Fruit fly (Drosophila melanogaster) whole organism, embryonic: ENCODE data around the gene yellow-e3.

Experiments
- ATbp ChIP-seq: fragments of 200-800 bp; sonication (Bioruptor generic); optimal IDR thresholded peaks from 2 replicates; lab custom pipeline; 2017; ENCODE audit warnings: missing biosample characterization, mild to moderate bottlenecking, missing genetic modification characterization, missing genetic modification reagents
- Atf-2 ChIP-seq: fragments of 200-800 bp; sonication (Bioruptor generic); optimal IDR thresholded peaks from 2 replicates; lab custom pipeline; 2016; ENCODE audit warnings: missing biosample characterization, missing genetic modification characterization
- C15 ChIP-seq: fragments of 200-800 bp; sonication (Bioruptor generic); IDR thresholded peaks from 3 replicates; pipeline ENCODE4 v1.3.6; 2022; ENCODE audit warnings: missing biosample characterization, missing genetic modification characterization
- CG11085 ChIP-seq: fragments of 200-800 bp; sonication (Bioruptor generic); IDR thresholded peaks from 2 replicates; pipeline ENCODE4 v1.3.6; 2022; ENCODE audit warnings: missing biosample characterization, missing genetic modification characterization
- CG11456 ChIP-seq: fragments of 200-800 bp; sonication (Bioruptor generic); IDR thresholded peaks from 3 replicates; pipeline ENCODE4 v1.3.6; 2022; ENCODE audit warnings: missing biosample characterization, missing genetic modification characterization
- CG12219 ChIP-seq: fragments of 200-800 bp; sonication (Bioruptor generic); optimal IDR thresholded peaks from 3 replicates; lab custom pipeline; 2018; ENCODE audit warnings: missing biosample characterization, mild to moderate bottlenecking, missing genetic modification characterization
- CG12769 ChIP-seq: fragments of 200-800 bp; sonication (Bioruptor generic); optimal IDR thresholded peaks from 2 replicates; lab custom pipeline; 2019; ENCODE audit warnings: missing biosample characterization, mild to moderate bottlenecking, missing genetic modification characterization, moderate library complexity
- CG12942 ChIP-seq: fragments of 200-800 bp; sonication (Bioruptor generic); optimal IDR thresholded peaks from 3 replicates; lab custom pipeline; 2016; ENCODE audit warnings: missing biosample characterization, missing genetic modification characterization
- CG13296 ChIP-seq: fragments of 200-800 bp; sonication (Bioruptor generic); optimal IDR thresholded peaks from 3 replicates; lab custom pipeline; 2018; ENCODE audit warnings: missing biosample characterization, mild to moderate bottlenecking, missing genetic modification characterization
- CG15514 ChIP-seq: fragments of 200-800 bp; sonication (Bioruptor generic); optimal IDR thresholded peaks from 3 replicates; lab custom pipeline; 2017; ENCODE audit warnings: missing biosample characterization, missing genetic modification characterization, mild to moderate bottlenecking, moderate library complexity, missing genetic modification reagents
- CG16779 ChIP-seq: fragments of 200-800 bp; sonication (Bioruptor generic); IDR thresholded peaks from 2 replicates; pipeline ENCODE4 v1.3.6; 2022; ENCODE audit warnings: missing biosample characterization, missing genetic modification characterization
- CG17186 ChIP-seq: fragments of 200-800 bp; sonication (Bioruptor generic); optimal IDR thresholded peaks from 3 replicates; lab custom pipeline; 2017; ENCODE audit warnings: missing biosample characterization, missing genetic modification reagents, missing genetic modification characterization
- CG18011 ChIP-seq: fragments of 200-800 bp; sonication (Bioruptor generic); optimal IDR thresholded peaks from 2 replicates; lab custom pipeline; 2017; ENCODE audit warnings: missing biosample characterization, missing genetic modification characterization, mild to moderate bottlenecking, moderate library complexity, missing genotype
- CG1832 ChIP-seq: fragments of 200-800 bp; sonication (Bioruptor generic); optimal IDR thresholded peaks from 2 replicates; lab custom pipeline; 2017; ENCODE audit warnings: missing biosample characterization, mild to moderate bottlenecking, missing genetic modification characterization, inconsistent platforms
- CG4282 ChIP-seq: fragments of 200-800 bp; sonication (Bioruptor generic); optimal IDR thresholded peaks from 2 replicates; lab custom pipeline; 2016; ENCODE audit warnings: missing biosample characterization, missing genetic modification characterization
- CG4617 ChIP-seq: fragments of 200-800 bp; sonication (Bioruptor generic); optimal IDR thresholded peaks from 3 replicates; lab custom pipeline; 2016; ENCODE audit warnings: missing biosample characterization, missing genetic modification characterization, borderline replicate concordance
- CG6654 ChIP-seq: fragments of 200-800 bp; sonication (Bioruptor generic); optimal IDR thresholded peaks from 2 replicates; lab custom pipeline; 2017; ENCODE audit warnings: missing biosample characterization, mild to moderate bottlenecking, missing genetic modification characterization
- CG6689 ChIP-seq: fragments of 200-800 bp; sonication (Bioruptor generic); IDR thresholded peaks from 2 replicates; pipeline ENCODE4 v1.3.6; 2022; ENCODE audit warnings: missing biosample characterization, missing genetic modification characterization
- CG8281 ChIP-seq: fragments of 200-800 bp; sonication (Bioruptor generic); optimal IDR thresholded peaks from 2 replicates; lab custom pipeline; 2018; ENCODE audit warnings: missing biosample characterization, mild to moderate bottlenecking, missing genetic modification characterization, moderate library complexity
- Chrac-16 ChIP-seq: fragments of 200-800 bp; sonication (Bioruptor generic); optimal IDR thresholded peaks from 3 replicates; lab custom pipeline; 2016; ENCODE audit warnings: missing biosample characterization, missing genetic modification characterization
- CoRest ChIP-seq: fragments of 200-800 bp; sonication (Bioruptor generic); optimal IDR thresholded peaks from 3 replicates; lab custom pipeline; 2018; ENCODE audit warnings: missing biosample characterization, mild to moderate bottlenecking, missing genetic modification characterization, moderate library complexity
- Dbx ChIP-seq: fragments of 200-800 bp; sonication (Bioruptor generic); IDR thresholded peaks from 3 replicates; pipeline ENCODE4 v1.3.6; 2022; ENCODE audit warnings: missing biosample characterization, missing genetic modification characterization
- Ets65A ChIP-seq: fragments of 200-800 bp; sonication (Bioruptor generic); peaks from one replicate; lab custom pipeline; 2016; ENCODE audit warnings: missing biosample characterization, missing genetic modification characterization
- Hr51 ChIP-seq, 2 experiments: fragments of 200-800 bp; sonication (Bioruptor generic); optimal IDR thresholded peaks; 2 replicates in 1 of 2; 3 replicates in 1 of 2; lab custom pipeline; 2016 to 2018; ENCODE audit warnings: missing biosample characterization in 2 of 2, missing genetic modification characterization in 2 of 2, mild to moderate bottlenecking in 1 of 2, moderate library complexity in 1 of 2
- MTF-1 ChIP-seq: fragments of 200-800 bp; sonication (Bioruptor generic); optimal IDR thresholded peaks from 2 replicates; lab custom pipeline; 2018; ENCODE audit warnings: missing biosample characterization, mild to moderate bottlenecking, missing genetic modification characterization, borderline replicate concordance
- Nf-YB ChIP-seq: fragments of 200-800 bp; sonication (Bioruptor generic); optimal IDR thresholded peaks from 3 replicates; lab custom pipeline; 2019; ENCODE audit warnings: missing biosample characterization, mild to moderate bottlenecking, missing genetic modification characterization, moderate library complexity
- Oaz ChIP-seq: fragments of 200-800 bp; sonication (Bioruptor generic); IDR thresholded peaks from 2 replicates; pipeline ENCODE4 v1.3.6; 2022; ENCODE audit warnings: missing biosample characterization, missing genetic modification characterization
- PHDP ChIP-seq: fragments of 200-800 bp; sonication (Bioruptor generic); optimal IDR thresholded peaks from 3 replicates; lab custom pipeline; 2018; ENCODE audit warnings: missing biosample characterization, mild to moderate bottlenecking, missing genetic modification characterization, moderate library complexity
- Usf ChIP-seq: fragments of 200-800 bp; sonication (Bioruptor generic); optimal IDR thresholded peaks from 2 replicates; lab custom pipeline; 2017; ENCODE audit warnings: missing genotype, missing biosample characterization, missing genetic modification characterization
- br ChIP-seq: fragments of >200 bp; optimal IDR thresholded peaks from 2 replicates; lab custom pipeline; 2017
- cas ChIP-seq: fragments of 200-800 bp; sonication (Bioruptor generic); IDR thresholded peaks from 2 replicates; pipeline ENCODE4 v1.3.6; 2022; ENCODE audit warnings: missing biosample characterization, missing genetic modification characterization
- cato ChIP-seq: fragments of 200-800 bp; sonication (Bioruptor generic); optimal IDR thresholded peaks from 2 replicates; lab custom pipeline; 2016; ENCODE audit warnings: missing biosample characterization, missing genetic modification characterization, borderline replicate concordance
- ci ChIP-seq: fragments of 200-800 bp; sonication (Bioruptor generic); IDR thresholded peaks from 3 replicates; pipeline ENCODE4 v1.3.6; 2022; ENCODE audit warnings: missing biosample characterization, missing genetic modification characterization
- ewg ChIP-seq: fragments of 200-800 bp; sonication (Bioruptor generic); optimal IDR thresholded peaks from 3 replicates; lab custom pipeline; 2017; ENCODE audit warnings: mild to moderate bottlenecking, missing biosample characterization, missing genetic modification reagents, missing genetic modification characterization
- fru ChIP-seq: fragments of >200 bp; optimal IDR thresholded peaks from 2 replicates; lab custom pipeline; 2017
- gcm ChIP-seq: fragments of 200-800 bp; sonication (Bioruptor generic); optimal IDR thresholded peaks from 2 replicates; lab custom pipeline; 2019; ENCODE audit warnings: missing biosample characterization, mild to moderate bottlenecking, missing genetic modification characterization, moderate library complexity
- grau ChIP-seq: fragments of 200-800 bp; optimal IDR thresholded peaks from 3 replicates; lab custom pipeline; 2019; ENCODE audit warnings: missing biosample characterization, mild to moderate bottlenecking, missing genetic modification characterization, moderate library complexity
- hb ChIP-seq: fragments of 200-800 bp; sonication (Bioruptor generic); IDR thresholded peaks from 3 replicates; pipeline ENCODE4 v1.3.6; 2022; ENCODE audit warnings: missing biosample characterization, missing genetic modification characterization; ENCODE audit not compliant: partially characterized antibody
- hbn ChIP-seq: fragments of 200-800 bp; sonication (Bioruptor generic); IDR thresholded peaks from 2 replicates; pipeline ENCODE4 v1.3.6; 2022; ENCODE audit warnings: missing biosample characterization, missing genetic modification characterization; ENCODE audit not compliant: partially characterized antibody
- insv ChIP-seq, 2 experiments: fragments of 200-800 bp; sonication (Bioruptor generic); optimal IDR thresholded peaks; 3 replicates each; lab custom pipeline; 2016 to 2018; ENCODE audit warnings: missing biosample characterization in 2 of 2, missing genetic modification characterization in 2 of 2
- klu ChIP-seq: fragments of 200-800 bp; sonication (Bioruptor generic); IDR thresholded peaks from 2 replicates; pipeline ENCODE4 v1.3.6; 2022; ENCODE audit warnings: missing biosample characterization, missing genetic modification characterization
- lilli ChIP-seq: fragments of 200-800 bp; sonication (Bioruptor generic); optimal IDR thresholded peaks from 3 replicates; lab custom pipeline; 2016; ENCODE audit warnings: missing biosample characterization, missing genetic modification characterization
- lmd ChIP-seq: fragments of 200-800 bp; sonication (Bioruptor generic); IDR thresholded peaks from 2 replicates; pipeline ENCODE4 v1.3.6; 2022; ENCODE audit warnings: missing biosample characterization, missing genetic modification characterization
- org-1 ChIP-seq: fragments of 200-800 bp; sonication (Bioruptor generic); optimal IDR thresholded peaks from 2 replicates; lab custom pipeline; 2017; ENCODE audit warnings: missing biosample characterization, missing genetic modification characterization
- phol ChIP-seq: fragments of 200-800 bp; sonication (Bioruptor generic); optimal IDR thresholded peaks from 3 replicates; lab custom pipeline; 2018; ENCODE audit warnings: missing biosample characterization, mild to moderate bottlenecking, missing genetic modification characterization, moderate library complexity
- pnt ChIP-seq: fragments of 200-800 bp; sonication (Bioruptor generic); optimal IDR thresholded peaks from 3 replicates; lab custom pipeline; 2016; ENCODE audit warnings: missing biosample characterization, missing genetic modification characterization
- schlank ChIP-seq: fragments of 200-800 bp; sonication (Bioruptor generic); optimal IDR thresholded peaks from 2 replicates; lab custom pipeline; 2018; ENCODE audit warnings: missing biosample characterization, mild to moderate bottlenecking, missing genetic modification characterization
- tio ChIP-seq: fragments of 200-800 bp; sonication (Bioruptor generic); optimal IDR thresholded peaks from 2 replicates; lab custom pipeline; 2017; ENCODE audit warnings: missing biosample characterization, missing genetic modification characterization, inconsistent platforms
- vvl ChIP-seq: fragments of 200-800 bp; sonication (Bioruptor generic); IDR thresholded peaks from 2 replicates; pipeline ENCODE4 v1.3.6; 2022; ENCODE audit warnings: missing biosample characterization, missing genetic modification characterization

Gene yellow-e3

dm6 chr3R:13428341-13429040 is 23.8 kb upstream of the yellow-e3 start (continued):
- no peak for TF ChIP-seq CG1832 (GFP tag; lab: Kevin White, UChicago)
- TF ChIP-seq MTF-1 (GFP tag; lab: Kevin White, UChicago), result peak; percentile 57
- TF ChIP-seq phol (tag; lab: Kevin White, UChicago), result peak; percentile 78
- TF ChIP-seq grau, result peak; percentile 98
- TF ChIP-seq CG4282 (GFP tag; lab: Kevin White, UChicago), result no peak
- 0 out of 2 replicates have a peak, but pooled peaks have one; percentile 15 for TF ChIP-seq CG11085
- TF ChIP-seq gcm (GFP tag; lab: Kevin White, UChicago), result peak; percentile 53
- peak; percentile 42 for TF ChIP-seq pnt
- peak; percentile 45 for TF ChIP-seq tio (GFP tag; lab: Kevin White, UChicago)
- peak; percentile 12 for TF ChIP-seq CG12942
- TF ChIP-seq CG6654 (GFP tag; lab: Kevin White, UChicago), result peak; percentile 54
- TF ChIP-seq klu (GFP tag; lab: Robert Waterston, UW), result 0 out of 2 replicates have a peak, but pooled peaks have one; percentile 12
- no peak for TF ChIP-seq Usf (GFP tag; lab: Kevin White, UChicago)
- TF ChIP-seq CG16779, result no peak
- peak; percentile 11 for TF ChIP-seq CG18011 (GFP tag; lab: Kevin White, UChicago)
- TF ChIP-seq Chrac-16 (GFP tag; lab: Kevin White, UChicago), result peak; percentile 65
- no peak for TF ChIP-seq hb
- peak; percentile 71 for TF ChIP-seq CG6689 (GFP tag; lab: Robert Waterston, UW)
- no peak for TF ChIP-seq CG17186 (GFP tag; lab: Kevin White, UChicago)
- no peak for TF ChIP-seq C15
- TF ChIP-seq CG12219 (GFP tag; lab: Kevin White, UChicago), result peak; percentile 65
- peak; percentile 53 for TF ChIP-seq ewg (GFP tag; lab: Kevin White, UChicago)
- no peak for TF ChIP-seq br
- peak; percentile 69 for TF ChIP-seq PHDP (tag; lab: Kevin White, UChicago)
- TF ChIP-seq Nf-YB (GFP tag; lab: Kevin White, UChicago), result peak; percentile 29
- no peak for TF ChIP-seq cato (GFP tag; lab: Kevin White, UChicago)
- no peak for TF ChIP-seq schlank
- peak; percentile 66 for TF ChIP-seq CoRest (tag; lab: Kevin White, UChicago)
- no peak for TF ChIP-seq Oaz (GFP tag; lab: Robert Waterston, UW)
- peak; percentile 43; the same call in 1 of the 3 replicates for TF ChIP-seq Dbx (GFP tag; lab: Robert Waterston, UW)
- TF ChIP-seq cas, result no peak
- TF ChIP-seq CG13296 (GFP tag; lab: Kevin White, UChicago), result peak; percentile 36
- TF ChIP-seq hbn (GFP tag; lab: Robert Waterston, UW), result no peak
- TF ChIP-seq org-1 (GFP tag; lab: Kevin White, UChicago), result peak; percentile 45
- peak; percentile 73 for TF ChIP-seq ATbp (GFP tag; lab: Kevin White, UChicago)
- TF ChIP-seq CG4617 (GFP tag; lab: Kevin White, UChicago), result peak; percentile 31
- TF ChIP-seq CG12769 (tag; lab: Kevin White, UChicago), result peak; percentile 55
- TF ChIP-seq Atf-2 (GFP tag; lab: Kevin White, UChicago), result peak; percentile 35
- peak; percentile 66 for TF ChIP-seq lilli
- peak in 1 of 2 experiments; percentile 70 for TF ChIP-seq Hr51 (GFP tag; optimal IDR thresholded peaks at IDR 0.05; lab: Kevin White, UChicago)
- TF ChIP-seq insv (GFP tag; optimal IDR thresholded peaks at IDR 0.05; lab: Kevin White, UChicago), result no peak
- TF ChIP-seq lmd (GFP tag; lab: Robert Waterston, UW), result peak; percentile 51
- peak; percentile 90 for TF ChIP-seq ci (GFP tag; lab: Robert Waterston, UW)
- peak; percentile 65; the same call in 1 of the 3 replicates for TF ChIP-seq CG11456 (GFP tag; lab: Robert Waterston, UW)
- peak; percentile 19 for TF ChIP-seq CG15514 (GFP tag; lab: Kevin White, UChicago)
- TF ChIP-seq Ets65A (GFP tag; lab: Kevin White, UChicago), result peak; percentile 92
- TF ChIP-seq CG8281, result peak; percentile 38
- peak; percentile 84 for TF ChIP-seq vvl (GFP tag; lab: Robert Waterston, UW)
- no peak for TF ChIP-seq fru (lab: Kevin White, UChicago)
